Fruit fly (Drosophila melanogaster): ENCODE measurements around the gene CG34132.

The CG34132 gene

dm6 chr2L:7914948-7915549 lies 29.7 kb downstream of the CG34132 start:
- TF ChIP-seq Hr83 (GFP tag; optimal IDR thresholded peaks at IDR 0.05; ENCODE audit: poor library complexity, severe bottlenecking) (no peak), dsf (GFP tag; optimal IDR thresholded peaks at IDR 0.05; ENCODE audit: borderline replicate concordance) (no peak), rgr (GFP tag; optimal IDR thresholded peaks at IDR 0.05) (peak; percentile 22), CG9705 (GFP tag; optimal IDR thresholded peaks at IDR 0.05) (no peak), HLH106 (tag; optimal IDR thresholded peaks at IDR 0.05) (no peak), psq (GFP tag; optimal IDR thresholded peaks at IDR 0.05) (peak; percentile 7), CrebA (GFP tag; optimal IDR thresholded peaks at IDR 0.05; ENCODE audit: borderline replicate concordance) (no peak), Mio (GFP tag; optimal IDR thresholded peaks at IDR 0.05) (no peak), N (GFP tag; optimal IDR thresholded peaks at IDR 0.05) (no peak), tai (GFP tag; optimal IDR thresholded peaks at IDR 0.05) (no peak), fru (GFP tag; optimal IDR thresholded peaks at IDR 0.05) (no peak), lola (GFP tag; optimal IDR thresholded peaks at IDR 0.05) (no peak), woc (GFP tag; optimal IDR thresholded peaks at IDR 0.05) (no peak), dmrt93B (GFP tag; optimal IDR thresholded peaks at IDR 0.05) (no peak), h (GFP tag; optimal IDR thresholded peaks at IDR 0.05) (no peak), dl (GFP tag; optimal IDR thresholded peaks at IDR 0.05; ENCODE audit: insufficient read depth in 1 of 2, partially characterized antibody in 2 of 2) (no peak), Myc (optimal IDR thresholded peaks at IDR 0.05) (no peak), Dfd (GFP tag; optimal IDR thresholded peaks at IDR 0.05) (peak; percentile 61), jim (GFP tag; optimal IDR thresholded peaks at IDR 0.05) (no peak), Vsx2 (GFP tag; optimal IDR thresholded peaks at IDR 0.05; ENCODE audit: partially characterized antibody) (no peak), foxo (GFP tag; optimal IDR thresholded peaks at IDR 0.05) (peak in 1 of 2 experiments; percentile 18), Jra (GFP tag; optimal IDR thresholded peaks at IDR 0.05) (no peak), Hr78 (GFP tag; optimal IDR thresholded peaks at IDR 0.05) (no peak)

- peak; percentile 96 for TF ChIP-seq rgr (GFP tag; optimal IDR thresholded peaks at IDR 0.05)
- no peak for TF ChIP-seq usp (GFP tag; optimal IDR thresholded peaks at IDR 0.05)
- peak; percentile 55 for TF ChIP-seq CG9705 (GFP tag; optimal IDR thresholded peaks at IDR 0.05)
- peak; percentile 55 for TF ChIP-seq woc (GFP tag; optimal IDR thresholded peaks at IDR 0.05)
- TF ChIP-seq foxo (GFP tag; optimal IDR thresholded peaks at IDR 0.05) = peak in 1 of 2 experiments; percentile 95
- TF ChIP-seq Abd-B (GFP tag; optimal IDR thresholded peaks at IDR 0.05) = no peak
- TF ChIP-seq Myc (optimal IDR thresholded peaks at IDR 0.05) = no peak
- TF ChIP-seq Sp1 (GFP tag; optimal IDR thresholded peaks at IDR 0.05) = peak; percentile 94
- TF ChIP-seq Mio (GFP tag; optimal IDR thresholded peaks at IDR 0.05) = peak; percentile 63
- TF ChIP-seq dsf (GFP tag; optimal IDR thresholded peaks at IDR 0.05; ENCODE audit: borderline replicate concordance) = peak; percentile 70
- peak; percentile 94 for TF ChIP-seq ey (GFP tag; optimal IDR thresholded peaks at IDR 0.05)
- TF ChIP-seq Hnf4 (GFP tag; optimal IDR thresholded peaks at IDR 0.05) = peak; percentile 95
- no peak for TF ChIP-seq Rel (GFP tag; optimal IDR thresholded peaks at IDR 0.05)
- peak; percentile 83 for TF ChIP-seq Rel (tag; optimal IDR thresholded peaks at IDR 0.05)
- TF ChIP-seq sv (GFP tag; optimal IDR thresholded peaks at IDR 0.05) = peak; percentile 31
- peak; percentile 54 for TF ChIP-seq GATAd (GFP tag; optimal IDR thresholded peaks at IDR 0.05)
- TF ChIP-seq jim (GFP tag; optimal IDR thresholded peaks at IDR 0.05) = no peak
- no peak for TF ChIP-seq lola (GFP tag; optimal IDR thresholded peaks at IDR 0.05)
- no peak for TF ChIP-seq Dfd (GFP tag; optimal IDR thresholded peaks at IDR 0.05)
- TF ChIP-seq CrebA (GFP tag; optimal IDR thresholded peaks at IDR 0.05; ENCODE audit: borderline replicate concordance) = peak; percentile 78
- TF ChIP-seq OdsH (GFP tag; optimal IDR thresholded peaks at IDR 0.05) = peak; percentile 93
- TF ChIP-seq brk (GFP tag; optimal IDR thresholded peaks at IDR 0.05) = peak; percentile 86
- TF ChIP-seq Hr78 (GFP tag; optimal IDR thresholded peaks at IDR 0.05) = no peak
- no peak for TF ChIP-seq Hr83 (GFP tag; optimal IDR thresholded peaks at IDR 0.05; ENCODE audit: poor library complexity, severe bottlenecking)
- peak; percentile 94 for TF ChIP-seq fru (GFP tag; optimal IDR thresholded peaks at IDR 0.05)
- TF ChIP-seq Dif (GFP tag; optimal IDR thresholded peaks at IDR 0.05; ENCODE audit: partially characterized antibody) = no peak
- peak; percentile 81 for TF ChIP-seq HLH106 (tag; optimal IDR thresholded peaks at IDR 0.05)
- peak; percentile 94 for TF ChIP-seq br (GFP tag; optimal IDR thresholded peaks at IDR 0.05)
- TF ChIP-seq Vsx2 (GFP tag; optimal IDR thresholded peaks at IDR 0.05; ENCODE audit: partially characterized antibody) = no peak
- TF ChIP-seq dmrt93B (GFP tag; optimal IDR thresholded peaks at IDR 0.05) = peak; percentile 69
- TF ChIP-seq N (GFP tag; optimal IDR thresholded peaks at IDR 0.05) = no peak
- no peak for TF ChIP-seq sage (GFP tag; optimal IDR thresholded peaks at IDR 0.05)
- TF ChIP-seq pan (optimal IDR thresholded peaks at IDR 0.05) = no peak
- TF ChIP-seq psq (GFP tag; optimal IDR thresholded peaks at IDR 0.05) = peak; percentile 91
- TF ChIP-seq tai (GFP tag; optimal IDR thresholded peaks at IDR 0.05) = peak; percentile 85
- peak; percentile 81 for TF ChIP-seq h (GFP tag; optimal IDR thresholded peaks at IDR 0.05)
- TF ChIP-seq Jra (GFP tag; optimal IDR thresholded peaks at IDR 0.05) = peak; percentile 87
- TF ChIP-seq CG32264 (GFP tag; optimal IDR thresholded peaks at IDR 0.05) = peak; percentile 50
These were observed 31.1 kb downstream of the CG34132 start for dm6 chr2L:7916368-7916767.

All from whole organism, wandering third instar larva.